Worm (Caenorhabditis elegans) whole organism, L4 larva: ENCODE measurements around the gene nep-23.

Experiments used
- F26F4.8 ChIP-seq: fragments of 200-800 bp; sonication (Bioruptor generic); conservative IDR thresholded peaks from 2 replicates; pipeline ENCODE4 v1.3.6; 2022; ENCODE audit warnings: missing genetic modification characterization, missing compliant biosample characterization
- Y48G9A.11 ChIP-seq: fragments of 200-800 bp; sonication (Bioruptor generic); IDR thresholded peaks from 2 replicates; pipeline ENCODE4 v1.3.6; 2022; ENCODE audit warnings: missing genetic modification reagents, missing genetic modification characterization, missing compliant biosample characterization
- aha-1 ChIP-seq: fragments of 150-350 bp; peaks from one replicate; lab custom pipeline; 2014; ENCODE audit warnings: missing biosample characterization, missing genetic modification characterization
- aly-2 ChIP-seq: sonication (generic microtip); optimal IDR thresholded peaks from 2 replicates; lab custom pipeline; 2018; ENCODE audit warnings: missing biosample characterization, missing genetic modification characterization
- ama-1 ChIP-seq: fragments of 150-350 bp; optimal IDR thresholded peaks from 2 replicates; lab custom pipeline; 2014; ENCODE audit warnings: inconsistent platforms, mixed read lengths
- ceh-32 ChIP-seq: sonication (generic microtip); optimal IDR thresholded peaks from 2 replicates; lab custom pipeline; 2016; ENCODE audit warnings: mild to moderate bottlenecking, missing genetic modification characterization, missing compliant biosample characterization; ENCODE audit not compliant: poor library complexity
- ceh-44 ChIP-seq: fragments of 200-800 bp; sonication (Bioruptor generic); IDR thresholded peaks from 2 replicates; pipeline ENCODE4 v1.3.6; 2022; ENCODE audit warnings: missing genetic modification reagents, missing genetic modification characterization, missing compliant biosample characterization
- ceh-62 ChIP-seq: sonication (generic microtip); optimal IDR thresholded peaks from 2 replicates; lab custom pipeline; 2017; ENCODE audit warnings: missing biosample characterization, missing genetic modification characterization
- ceh-82 ChIP-seq: sonication (generic microtip); optimal IDR thresholded peaks from 2 replicates; lab custom pipeline; 2017; ENCODE audit warnings: missing biosample characterization, missing genetic modification characterization
- daf-16 ChIP-seq, 3 experiments: sonication (generic microtip); optimal IDR thresholded peaks; 2 replicates each; lab custom pipeline; 2016 to 2017; ENCODE audit warnings: missing genetic modification characterization in 3 of 3, missing genetic modification reagents in 3 of 3, mild to moderate bottlenecking in 2 of 3, missing compliant biosample characterization in 2 of 3, missing biosample characterization in 1 of 3, moderate library complexity in 1 of 3
- daf-19 ChIP-seq: fragments of 200-800 bp; sonication (Bioruptor generic); conservative IDR thresholded peaks from 2 replicates; pipeline ENCODE4 v1.3.6; 2022; ENCODE audit warnings: missing genetic modification characterization, missing compliant biosample characterization
- dmd-9 ChIP-seq: fragments of 200-800 bp; sonication (Bioruptor generic); IDR thresholded peaks from 2 replicates; pipeline ENCODE4 v1.3.6; 2022; ENCODE audit warnings: missing genetic modification reagents, missing genetic modification characterization, missing compliant biosample characterization
- duxl-1 ChIP-seq: sonication (generic microtip); optimal IDR thresholded peaks from 2 replicates; lab custom pipeline; 2016; ENCODE audit warnings: mild to moderate bottlenecking, missing genetic modification characterization, moderate library complexity, missing compliant biosample characterization; ENCODE audit not compliant: poor library complexity
- dve-1 ChIP-seq: sonication (generic microtip); optimal IDR thresholded peaks from 2 replicates; lab custom pipeline; 2017; ENCODE audit warnings: antibody characterized with exemption, mild to moderate bottlenecking, missing genetic modification characterization, missing compliant biosample characterization; ENCODE audit not compliant: insufficient read depth
- egl-27 ChIP-seq: sonication (generic microtip); optimal IDR thresholded peaks from 3 replicates; lab custom pipeline; 2017; ENCODE audit warnings: missing biosample characterization, missing genetic modification reagents, missing genetic modification characterization
- egl-43 ChIP-seq: fragments of 200-800 bp; sonication (Bioruptor generic); IDR thresholded peaks from 2 replicates; pipeline ENCODE4 v1.3.6; 2022; ENCODE audit warnings: missing genetic modification reagents, missing genetic modification characterization, missing compliant biosample characterization
- fkh-10 ChIP-seq: fragments of 150-350 bp; optimal IDR thresholded peaks from 2 replicates; lab custom pipeline; 2014; ENCODE audit warnings: missing biosample characterization, missing genetic modification reagents, missing genetic modification characterization
- gei-8 ChIP-seq: fragments of 200-800 bp; sonication (Bioruptor generic); optimal IDR thresholded peaks from 2 replicates; lab custom pipeline; 2018; ENCODE audit warnings: mild to moderate bottlenecking, missing genetic modification characterization, missing compliant biosample characterization
- lim-7 ChIP-seq: fragments of 200-800 bp; sonication (Bioruptor generic); IDR thresholded peaks from 2 replicates; pipeline ENCODE4 v1.3.6; 2022; ENCODE audit warnings: missing genetic modification characterization, missing compliant biosample characterization
- madf-5 ChIP-seq, 2 experiments: fragments of 200-800 bp; sonication (Bioruptor generic); IDR thresholded peaks; 2 replicates each; pipeline ENCODE4 v1.3.6; 2022; ENCODE audit warnings: missing compliant biosample characterization in 2 of 2, missing genetic modification characterization in 2 of 2
- madf-9 ChIP-seq: fragments of 200-800 bp; sonication (Bioruptor generic); conservative IDR thresholded peaks from 2 replicates; pipeline ENCODE4 v1.3.6; 2022; ENCODE audit warnings: missing genetic modification reagents, missing genetic modification characterization, missing compliant biosample characterization
- mdl-1 ChIP-seq, 2 experiments: fragments of 150-350 bp in 1 of 2; sonication (generic microtip) in 1 of 2; optimal IDR thresholded peaks; 2 replicates each; lab custom pipeline; 2014 to 2017; ENCODE audit warnings: missing biosample characterization in 2 of 2, missing genetic modification characterization in 2 of 2
- mes-2 ChIP-seq: sonication (generic microtip); optimal IDR thresholded peaks from 2 replicates; lab custom pipeline; 2016; ENCODE audit warnings: missing genotype, mild to moderate bottlenecking, missing genetic modification characterization, missing compliant biosample characterization; ENCODE audit not compliant: poor library complexity, severe bottlenecking
- mxl-3 ChIP-seq: fragments of 200-800 bp; sonication (Bioruptor generic); optimal IDR thresholded peaks from 2 replicates; lab custom pipeline; 2018; ENCODE audit warnings: mild to moderate bottlenecking, missing genetic modification characterization, missing compliant biosample characterization
- nhr-10 ChIP-seq: fragments of 150-350 bp; optimal IDR thresholded peaks from 2 replicates; lab custom pipeline; 2014; ENCODE audit warnings: missing biosample characterization, missing genetic modification characterization
- nhr-102 ChIP-seq: sonication (generic microtip); optimal IDR thresholded peaks from 2 replicates; lab custom pipeline; 2016; ENCODE audit warnings: mild to moderate bottlenecking, missing genetic modification characterization, moderate library complexity, missing compliant biosample characterization
- nhr-11 ChIP-seq: fragments of 150-350 bp; optimal IDR thresholded peaks from 2 replicates; lab custom pipeline; 2014; ENCODE audit warnings: missing biosample characterization, missing genetic modification characterization
- nhr-111 ChIP-seq: fragments of 200-800 bp; sonication (Bioruptor generic); optimal IDR thresholded peaks from 2 replicates; lab custom pipeline; 2018; ENCODE audit warnings: mild to moderate bottlenecking, missing genetic modification characterization, missing compliant biosample characterization
- nhr-41 ChIP-seq: fragments of 200-800 bp; sonication (Bioruptor generic); IDR thresholded peaks from 2 replicates; pipeline ENCODE4 v1.3.6; 2022; ENCODE audit warnings: missing genetic modification reagents, missing genetic modification characterization, missing compliant biosample characterization
- nhr-42 ChIP-seq: fragments of 200-800 bp; sonication (Bioruptor generic); IDR thresholded peaks from 2 replicates; pipeline ENCODE4 v1.3.6; 2022; ENCODE audit warnings: missing genetic modification characterization, missing compliant biosample characterization
- nhr-77 ChIP-seq: fragments of 150-350 bp; optimal IDR thresholded peaks from 2 replicates; lab custom pipeline; 2014; ENCODE audit warnings: missing biosample characterization, missing genetic modification characterization
- rbr-2 ChIP-seq: sonication (generic microtip); optimal IDR thresholded peaks from 2 replicates; lab custom pipeline; 2016; ENCODE audit warnings: missing genotype, missing genetic modification characterization, missing compliant biosample characterization
- sdz-12 ChIP-seq: fragments of 200-800 bp; sonication (Bioruptor generic); optimal IDR thresholded peaks from 2 replicates; lab custom pipeline; 2018; ENCODE audit warnings: mild to moderate bottlenecking, missing genetic modification characterization, missing compliant biosample characterization
- set-16 ChIP-seq: fragments of 200-800 bp; sonication (Bioruptor generic); IDR thresholded peaks from 2 replicates; pipeline ENCODE4 v1.3.6; 2022; ENCODE audit warnings: missing genetic modification reagents, missing genetic modification characterization, missing compliant biosample characterization
- tra-1 ChIP-seq: fragments of 200-800 bp; sonication (Bioruptor generic); IDR thresholded peaks from 2 replicates; pipeline ENCODE4 v1.3.6; 2022; ENCODE audit warnings: missing genetic modification reagents, missing genetic modification characterization, missing compliant biosample characterization
- zfp-3 ChIP-seq: fragments of 200-800 bp; sonication (Bioruptor generic); conservative IDR thresholded peaks from 2 replicates; pipeline ENCODE4 v1.3.6; 2022; ENCODE audit warnings: missing genetic modification reagents, missing genetic modification characterization, missing compliant biosample characterization
- zip-11 ChIP-seq: fragments of 200-800 bp; sonication (Bioruptor generic); IDR thresholded peaks from 2 replicates; pipeline ENCODE4 v1.3.6; 2022; ENCODE audit warnings: missing genetic modification characterization, missing compliant biosample characterization

nep-23 gene

ce11 chrIV:16946746-16947145 lies 26.6 kb downstream of the nep-23 start, which contains the start of the genes Y116A8C.9 and arf-6 (continued):
- TF ChIP-seq mxl-3 (GFP tag; lab: Kevin White, UChicago) (no peak), nhr-10 (tag; lab: Kevin White, UChicago) (no peak), zfp-3 (GFP tag; lab: Robert Waterston, UW) (no peak), ceh-32 (no peak), nhr-11 (no peak), zip-11 (GFP tag; lab: Robert Waterston, UW) (no peak), nhr-102 (tag; lab: Kevin White, UChicago) (peak; percentile 33), rbr-2 (peak; percentile 39), daf-16 (GFP tag; optimal IDR thresholded peaks at IDR 0.05; lab: Kevin White, UChicago) (peak in 1 of 2 experiments; percentile 17), daf-16 (tag; optimal IDR thresholded peaks at IDR 0.05; lab: Kevin White, UChicago) (peak; percentile 20), madf-5 (GFP tag; IDR thresholded peaks at IDR 0.05; lab: Robert Waterston, UW) (no peak), mdl-1 (tag; optimal IDR thresholded peaks at IDR 0.05; lab: Kevin White, UChicago) (no peak), duxl-1 (tag; lab: Kevin White, UChicago) (peak; percentile 78), ceh-44 (GFP tag; lab: Robert Waterston, UW) (no peak), mes-2 (tag; lab: Kevin White, UChicago) (peak; percentile 96), aly-2 (tag; lab: Kevin White, UChicago) (no peak), nhr-42 (peak; percentile 57; the same call in 1 of the 2 replicates), fkh-10 (GFP tag; lab: Kevin White, UChicago) (no peak), sdz-12 (no peak), nhr-77 (tag; lab: Kevin White, UChicago) (no peak), dmd-9 (GFP tag; lab: Robert Waterston, UW) (no peak), F26F4.8 (GFP tag; lab: Robert Waterston, UW) (no peak), egl-27 (tag; lab: Kevin White, UChicago) (no peak), gei-8 (GFP tag; lab: Kevin White, UChicago) (no peak), egl-43 (GFP tag; lab: Robert Waterston, UW) (no peak), nhr-111 (GFP tag; lab: Kevin White, UChicago) (no peak), dve-1 (tag; lab: Kevin White, UChicago) (peak; percentile 72), lim-7 (GFP tag; lab: Robert Waterston, UW) (no peak), nhr-41 (GFP tag; lab: Robert Waterston, UW) (no peak)
- TF ChIP-seq, all 104 proteins: peak for 31

DNA sequence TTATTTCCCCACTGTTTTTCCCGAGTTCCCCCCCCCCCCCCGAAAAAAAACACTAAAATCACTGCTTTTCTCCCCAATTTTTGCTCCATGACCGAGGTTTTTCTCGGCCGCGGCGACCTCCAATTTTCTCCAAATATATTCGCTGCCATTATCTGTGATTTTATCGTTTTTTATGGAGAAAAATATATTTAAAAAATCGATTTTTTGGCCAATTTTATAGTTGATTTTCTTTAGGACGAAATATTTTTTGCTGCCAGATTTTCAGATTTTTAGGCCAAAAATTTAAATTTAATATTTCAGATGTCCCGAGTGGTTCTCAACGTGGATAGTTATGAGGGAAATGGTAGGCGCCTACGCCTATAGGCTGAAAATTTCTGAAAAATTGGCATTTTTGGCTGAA lies 29.6 kb downstream of the nep-23 start, which contains the start of gene rad-54.B:
TSS of gene rad-54.B (plus strand) at position 301 of the 400 bp plus-strand sequence.
- TF ChIP-seq daf-19 (GFP tag; lab: Robert Waterston, UW) (no peak), ama-1 (lab: Kevin White, UChicago) (peak; percentile 16)

DNA sequence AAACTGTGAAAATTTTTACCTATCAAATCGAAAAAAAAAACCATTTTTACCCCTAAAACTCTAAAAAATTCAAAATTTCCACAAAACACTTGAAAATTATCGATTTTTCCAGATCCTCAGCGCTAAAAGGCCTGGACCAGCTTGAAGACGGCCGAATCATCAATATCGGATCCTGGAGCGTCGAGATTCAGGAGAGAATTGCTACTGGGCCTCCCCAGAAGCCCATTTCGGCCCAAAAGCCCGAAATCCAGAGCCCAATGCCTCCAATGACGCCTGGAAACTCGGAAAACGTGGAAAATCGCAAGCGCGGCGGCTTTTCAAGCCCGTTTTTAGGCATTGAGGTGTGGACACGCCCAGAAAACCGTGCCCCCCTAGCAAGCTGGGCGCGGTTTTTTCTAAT lies 32.2 kb downstream of the nep-23 start:
- TF ChIP-seq Y48G9A.11 (GFP tag; lab: Robert Waterston, UW) = no peak
- no peak for TF ChIP-seq madf-9
- TF ChIP-seq ceh-62 (tag; lab: Kevin White, UChicago) = no peak
- no peak for TF ChIP-seq tra-1
- TF ChIP-seq set-16 (GFP tag; lab: Robert Waterston, UW) = peak; percentile 52
- TF ChIP-seq ceh-82 (tag; lab: Kevin White, UChicago) = no peak
- no peak for TF ChIP-seq mdl-1 (tag; optimal IDR thresholded peaks at IDR 0.05; lab: Kevin White, UChicago)
- TF ChIP-seq aha-1 (tag; lab: Kevin White, UChicago) = peak; percentile 82
